Worm (Caenorhabditis elegans) whole organism, L1 larva: ENCODE results near the gene C55A1.11.

Experiments
- C34B4.2 ChIP-seq: sonication (generic microtip); optimal IDR thresholded peaks from 2 replicates; lab custom pipeline; 2017; ENCODE audit warnings: mild to moderate bottlenecking, missing genetic modification characterization, missing compliant biosample characterization
- Y116A8C.19 ChIP-seq: sonication (generic microtip); optimal IDR thresholded peaks from 2 replicates; lab custom pipeline; 2016; ENCODE audit warnings: missing compliant biosample characterization, missing genetic modification characterization, borderline replicate concordance
- aha-1 ChIP-seq: fragments of 150-350 bp; optimal IDR thresholded peaks from 2 replicates; lab custom pipeline; 2014; ENCODE audit warnings: missing biosample characterization, missing genetic modification characterization
- alr-1 ChIP-seq: fragments of 200-800 bp; sonication (Bioruptor generic); optimal IDR thresholded peaks from 2 replicates; lab custom pipeline; 2018; ENCODE audit warnings: borderline replicate concordance, mild to moderate bottlenecking, missing genetic modification characterization, missing compliant biosample characterization
- blmp-1 ChIP-seq: fragments of 150-350 bp; optimal IDR thresholded peaks from 2 replicates; lab custom pipeline; 2014; ENCODE audit warnings: missing biosample characterization, missing genetic modification characterization
- ceh-63 ChIP-seq: fragments of 200-800 bp; sonication (Bioruptor generic); optimal IDR thresholded peaks from 2 replicates; lab custom pipeline; 2018; ENCODE audit warnings: mild to moderate bottlenecking, missing genetic modification characterization, missing compliant biosample characterization
- ceh-82 ChIP-seq, 3 experiments: fragments of 150-350 bp in 1 of 3; sonication (generic microtip) in 2 of 3; optimal IDR thresholded peaks; 2 replicates each; lab custom pipeline; 2014 to 2017; ENCODE audit warnings: missing biosample characterization in 3 of 3, missing genetic modification characterization in 3 of 3
- ceh-88 ChIP-seq: fragments of 200-800 bp; sonication (Bioruptor generic); IDR thresholded peaks from 2 replicates; pipeline ENCODE4 v1.3.6; 2022; ENCODE audit warnings: missing genetic modification characterization, missing compliant biosample characterization
- ceh-90 ChIP-seq: sonication (generic microtip); optimal IDR thresholded peaks from 2 replicates; lab custom pipeline; 2016; ENCODE audit warnings: missing genetic modification characterization, missing compliant biosample characterization
- dsc-1 ChIP-seq: sonication (generic microtip); optimal IDR thresholded peaks from 2 replicates; lab custom pipeline; 2016; ENCODE audit warnings: mild to moderate bottlenecking, missing genetic modification characterization, missing compliant biosample characterization
- efl-1 ChIP-seq, 4 experiments: fragments of 150-350 bp; optimal IDR thresholded peaks in 3 of 4; peaks in 1 of 4; 1 replicate in 1 of 4; 2 replicates in 3 of 4; lab custom pipeline; 2014; ENCODE audit warnings: missing biosample characterization in 2 of 4, missing genetic modification characterization in 2 of 4, missing genetic modification reagents in 2 of 4
- efl-3 ChIP-seq: fragments of 200-800 bp; sonication (Bioruptor generic); optimal IDR thresholded peaks from 2 replicates; lab custom pipeline; 2018; ENCODE audit warnings: mild to moderate bottlenecking, missing genetic modification characterization, missing compliant biosample characterization
- elt-3 ChIP-seq, 6 experiments: fragments of 150-350 bp in 1 of 6; sonication (generic microtip); optimal IDR thresholded peaks; 2 replicates each; lab custom pipeline; 2017 to 2018; ENCODE audit warnings: missing biosample characterization in 6 of 6, missing genetic modification characterization in 6 of 6, inconsistent platforms in 1 of 6
- ets-5 ChIP-seq: fragments of 200-800 bp; sonication (Bioruptor generic); IDR thresholded peaks from 2 replicates; pipeline ENCODE4 v1.3.6; 2022; ENCODE audit warnings: missing genetic modification characterization, missing compliant biosample characterization
- fkh-4 ChIP-seq: sonication (generic microtip); optimal IDR thresholded peaks from 2 replicates; lab custom pipeline; 2016; ENCODE audit warnings: missing compliant biosample characterization, missing genetic modification characterization, borderline replicate concordance
- fkh-8 ChIP-seq: sonication (generic microtip); optimal IDR thresholded peaks from 2 replicates; lab custom pipeline; 2016; ENCODE audit warnings: mild to moderate bottlenecking, missing genetic modification characterization, missing compliant biosample characterization
- lin-13 ChIP-seq: fragments of 150-350 bp; optimal IDR thresholded peaks from 2 replicates; lab custom pipeline; 2014; ENCODE audit warnings: missing biosample characterization, missing genetic modification reagents, missing genetic modification characterization
- lin-14 ChIP-seq: fragments of 200-800 bp; sonication (Bioruptor generic); optimal IDR thresholded peaks from 2 replicates; lab custom pipeline; 2018; ENCODE audit warnings: mild to moderate bottlenecking, missing genetic modification characterization, moderate library complexity, missing compliant biosample characterization
- lin-15B ChIP-seq: fragments of 150-350 bp; sonication (generic microtip); optimal IDR thresholded peaks from 3 replicates; lab custom pipeline; 2014; ENCODE audit warnings: missing biosample characterization, missing genetic modification characterization
- lin-35 ChIP-seq, 2 experiments: fragments of 150-350 bp; optimal IDR thresholded peaks; 2 replicates each; lab custom pipeline; 2014; ENCODE audit warnings: missing biosample characterization in 2 of 2, missing genetic modification characterization in 2 of 2, missing genetic modification reagents in 2 of 2
- lin-39 ChIP-seq: fragments of 150-350 bp; optimal IDR thresholded peaks from 2 replicates; lab custom pipeline; 2014; ENCODE audit warnings: missing biosample characterization, missing genetic modification reagents, missing genetic modification characterization
- lsy-2 ChIP-seq, 2 experiments: fragments of 150-350 bp; optimal IDR thresholded peaks; 2 replicates each; lab custom pipeline; 2014; ENCODE audit warnings: missing biosample characterization in 2 of 2, missing genetic modification characterization in 2 of 2
- mdl-1 ChIP-seq, 2 experiments: fragments of 150-350 bp; optimal IDR thresholded peaks; 2 replicates each; lab custom pipeline; 2014 to 2017; ENCODE audit warnings: missing biosample characterization in 2 of 2, missing genetic modification characterization in 2 of 2, inconsistent platforms in 1 of 2
- mef-2 ChIP-seq: fragments of 150-350 bp; optimal IDR thresholded peaks from 2 replicates; lab custom pipeline; 2014; ENCODE audit warnings: missing biosample characterization, missing genetic modification characterization
- mep-1 ChIP-seq: fragments of 150-350 bp; optimal IDR thresholded peaks from 2 replicates; lab custom pipeline; 2014; ENCODE audit warnings: missing biosample characterization, missing genetic modification characterization
- nhr-12 ChIP-seq: sonication (generic microtip); optimal IDR thresholded peaks from 2 replicates; lab custom pipeline; 2017; ENCODE audit warnings: missing biosample characterization, missing genetic modification characterization
- nhr-20 ChIP-seq: sonication (generic microtip); optimal IDR thresholded peaks from 2 replicates; lab custom pipeline; 2016; ENCODE audit warnings: mild to moderate bottlenecking, missing genetic modification characterization, missing compliant biosample characterization
- nhr-28 ChIP-seq: fragments of 150-350 bp; optimal IDR thresholded peaks from 2 replicates; lab custom pipeline; 2014; ENCODE audit warnings: missing biosample characterization, missing genetic modification characterization
- nhr-47 ChIP-seq: sonication (generic microtip); optimal IDR thresholded peaks from 2 replicates; lab custom pipeline; 2016; ENCODE audit warnings: mild to moderate bottlenecking, missing genetic modification characterization, moderate library complexity, missing compliant biosample characterization
- nhr-71 ChIP-seq: sonication (generic microtip); optimal IDR thresholded peaks from 2 replicates; lab custom pipeline; 2016; ENCODE audit warnings: mild to moderate bottlenecking, missing genetic modification characterization, moderate library complexity, missing compliant biosample characterization
- nhr-77 ChIP-seq: fragments of 150-350 bp; optimal IDR thresholded peaks from 2 replicates; lab custom pipeline; 2014; ENCODE audit warnings: missing biosample characterization, missing genetic modification characterization
- nhr-85 ChIP-seq: sonication (generic microtip); peaks from one replicate; lab custom pipeline; 2016; ENCODE audit warnings: missing genetic modification characterization, inconsistent platforms, missing compliant biosample characterization
- pag-3 ChIP-seq: sonication (generic microtip); optimal IDR thresholded peaks from 2 replicates; lab custom pipeline; 2017; ENCODE audit warnings: missing genetic modification characterization, mild to moderate bottlenecking, missing compliant biosample characterization, antibody characterized with exemption, borderline replicate concordance; ENCODE audit not compliant: insufficient read depth
- pax-3 ChIP-seq: fragments of 200-800 bp; sonication (Bioruptor generic); optimal IDR thresholded peaks from 2 replicates; lab custom pipeline; 2018; ENCODE audit warnings: mild to moderate bottlenecking, missing genetic modification characterization, moderate library complexity, missing compliant biosample characterization
- pqm-1 ChIP-seq: sonication (generic microtip); optimal IDR thresholded peaks from 3 replicates; lab custom pipeline; 2017; ENCODE audit warnings: missing biosample characterization, missing genetic modification characterization
- rnt-1 ChIP-seq: sonication (generic microtip); optimal IDR thresholded peaks from 2 replicates; lab custom pipeline; 2016; ENCODE audit warnings: mild to moderate bottlenecking, missing genetic modification characterization, moderate library complexity, missing compliant biosample characterization
- snpc-4 ChIP-seq: fragments of 150-350 bp; optimal IDR thresholded peaks from 2 replicates; lab custom pipeline; 2014; ENCODE audit warnings: missing biosample characterization, missing genetic modification characterization
- snu-23 ChIP-seq: sonication (generic microtip); optimal IDR thresholded peaks from 2 replicates; lab custom pipeline; 2016; ENCODE audit warnings: missing genetic modification characterization, missing compliant biosample characterization
- tbx-2 ChIP-seq: sonication (generic microtip); optimal IDR thresholded peaks from 2 replicates; lab custom pipeline; 2016; ENCODE audit warnings: missing genetic modification characterization, missing compliant biosample characterization
- unc-30 ChIP-seq: sonication (generic microtip); optimal IDR thresholded peaks from 2 replicates; lab custom pipeline; 2017; ENCODE audit warnings: missing biosample characterization, missing genetic modification characterization
- unc-86 ChIP-seq: sonication (generic microtip); optimal IDR thresholded peaks from 2 replicates; lab custom pipeline; 2016; ENCODE audit warnings: missing genetic modification characterization, missing compliant biosample characterization
- unc-98 ChIP-seq: fragments of 200-800 bp; sonication (Bioruptor generic); IDR thresholded peaks from 2 replicates; pipeline ENCODE4 v1.3.6; 2022; ENCODE audit warnings: missing genetic modification characterization, missing compliant biosample characterization
- vab-15 ChIP-seq: sonication (generic microtip); optimal IDR thresholded peaks from 2 replicates; lab custom pipeline; 2017; ENCODE audit warnings: missing genotype, mild to moderate bottlenecking, missing genetic modification characterization, missing compliant biosample characterization
- xbp-1 ChIP-seq: sonication (generic microtip); optimal IDR thresholded peaks from 2 replicates; lab custom pipeline; 2016; ENCODE audit warnings: missing genetic modification characterization, missing compliant biosample characterization
- zag-1 ChIP-seq: fragments of 150-350 bp; optimal IDR thresholded peaks from 2 replicates; lab custom pipeline; 2014; ENCODE audit warnings: missing biosample characterization, missing genetic modification characterization
- ztf-11 ChIP-seq, 2 experiments: sonication (generic microtip); optimal IDR thresholded peaks; 2 replicates each; lab custom pipeline; 2016 to 2017; ENCODE audit warnings: missing genetic modification characterization in 2 of 2, missing biosample characterization in 1 of 2, missing compliant biosample characterization in 1 of 2
- ztf-4 ChIP-seq: fragments of 150-350 bp; optimal IDR thresholded peaks from 2 replicates; lab custom pipeline; 2014; ENCODE audit warnings: missing biosample characterization, missing genetic modification characterization

C55A1.11 gene

ce11 chrV:15661003-15661402 lies 35.3 kb downstream of the C55A1.11 start (continued):
- TF ChIP-seq lsy-2 (tag; optimal IDR thresholded peaks at IDR 0.05; lab: Kevin White, UChicago) = no peak
- TF ChIP-seq unc-30 = no peak
- TF ChIP-seq unc-98 = no peak
- TF ChIP-seq fkh-8 (tag; lab: Kevin White, UChicago) = no peak
- no peak for TF ChIP-seq snpc-4 (tag; lab: Kevin White, UChicago)
- peak; percentile 28 for TF ChIP-seq nhr-20 (tag; lab: Kevin White, UChicago)
- TF ChIP-seq elt-3 (tag; optimal IDR thresholded peaks at IDR 0.05; lab: Kevin White, UChicago) = peak in 1 of 6 experiments; percentile 27
- TF ChIP-seq snu-23 = peak; percentile 15
- no peak for TF ChIP-seq efl-1 (optimal IDR thresholded peaks at IDR 0.05; lab: Kevin White, UChicago)
- peak in 1 of 2 experiments; percentile 62 for TF ChIP-seq efl-1 (GFP tag; optimal IDR thresholded peaks at IDR 0.05 in 1 of 2; lab: Kevin White, UChicago)
- no peak for TF ChIP-seq nhr-28
- TF ChIP-seq nhr-71 (tag; lab: Kevin White, UChicago) = peak; percentile 26
- no peak for TF ChIP-seq unc-86 (tag; lab: Kevin White, UChicago)
- TF ChIP-seq blmp-1 (tag; lab: Kevin White, UChicago) = peak; percentile 67
- peak; percentile 96 for TF ChIP-seq nhr-85
- no peak for TF ChIP-seq lin-15B (tag; lab: Kevin White, UChicago)
- TF ChIP-seq efl-3 (GFP tag; lab: Kevin White, UChicago) = peak; percentile 2
- TF ChIP-seq alr-1 (tag; lab: Kevin White, UChicago) = no peak
- TF ChIP-seq ztf-4 = no peak
- TF ChIP-seq mdl-1 (tag; optimal IDR thresholded peaks at IDR 0.05; lab: Kevin White, UChicago) = no peak
- no peak for TF ChIP-seq ztf-11 (tag; optimal IDR thresholded peaks at IDR 0.05; lab: Kevin White, UChicago)
- TF ChIP-seq C34B4.2 (tag; lab: Kevin White, UChicago) = no peak
- peak; percentile 30 for TF ChIP-seq lin-13 (GFP tag; lab: Kevin White, UChicago)
- TF ChIP-seq, all 84 proteins: peak for 14

- TF ChIP-seq nhr-77 (tag; lab: Kevin White, UChicago) = no peak
- TF ChIP-seq Y116A8C.19 (tag; lab: Kevin White, UChicago) = no peak
- no peak for TF ChIP-seq lin-14
- no peak for TF ChIP-seq tbx-2 (tag; lab: Kevin White, UChicago)
- TF ChIP-seq ceh-88 (GFP tag; lab: Robert Waterston, UW) = no peak
- TF ChIP-seq aha-1 (tag; lab: Kevin White, UChicago) = no peak
- peak; percentile 52 for TF ChIP-seq rnt-1
- TF ChIP-seq dsc-1 = peak; percentile 72
- TF ChIP-seq mdl-1 (tag; optimal IDR thresholded peaks at IDR 0.05; lab: Kevin White, UChicago) = no peak
- no peak for TF ChIP-seq alr-1 (tag; lab: Kevin White, UChicago)
- TF ChIP-seq zag-1 = no peak
- TF ChIP-seq mef-2 = no peak
- TF ChIP-seq xbp-1 (tag; lab: Kevin White, UChicago) = no peak
- peak; percentile 8 for TF ChIP-seq nhr-71 (tag; lab: Kevin White, UChicago)
- TF ChIP-seq ztf-4 = no peak
- TF ChIP-seq lin-13 (GFP tag; lab: Kevin White, UChicago) = no peak
- TF ChIP-seq unc-30 = no peak
- TF ChIP-seq lin-35 (GFP tag; optimal IDR thresholded peaks at IDR 0.05; lab: Kevin White, UChicago) = no peak
- no peak for TF ChIP-seq fkh-4 (tag; lab: Kevin White, UChicago)
- TF ChIP-seq lsy-2 (tag; optimal IDR thresholded peaks at IDR 0.05; lab: Kevin White, UChicago) = peak in 1 of 2 experiments; percentile 20
- TF ChIP-seq vab-15 (tag; lab: Kevin White, UChicago) = no peak
- no peak for TF ChIP-seq unc-86 (tag; lab: Kevin White, UChicago)
- TF ChIP-seq ceh-63 (GFP tag; lab: Kevin White, UChicago) = no peak
- TF ChIP-seq, all 84 proteins: peak for 4
Measured at ce11 chrV:15661580-15661979, 35.9 kb downstream of the C55A1.11 start.

ce11 chrV:15664053-15664661 lies 38.5 kb downstream of the C55A1.11 start:
- TF ChIP-seq mep-1 (tag; lab: Kevin White, UChicago) (peak; percentile 59), ceh-82 (tag; optimal IDR thresholded peaks at IDR 0.05; lab: Kevin White, UChicago) (peak in 1 of 3 experiments; percentile 24), zag-1 (no peak), lin-13 (GFP tag; lab: Kevin White, UChicago) (no peak), lin-39 (tag; lab: Kevin White, UChicago) (no peak), pax-3 (no peak), unc-30 (no peak), nhr-12 (tag; lab: Kevin White, UChicago) (no peak), lin-14 (peak; percentile 83), nhr-71 (tag; lab: Kevin White, UChicago) (peak; percentile 67), ets-5 (no peak), pqm-1 (no peak), C34B4.2 (tag; lab: Kevin White, UChicago) (no peak), ceh-90 (no peak), pag-3 (tag; lab: Kevin White, UChicago) (peak; percentile 76), nhr-47 (tag; lab: Kevin White, UChicago) (no peak), mdl-1 (tag; optimal IDR thresholded peaks at IDR 0.05; lab: Kevin White, UChicago) (peak in 1 of 2 experiments; percentile 62), nhr-85 (peak; percentile 89), unc-86 (tag; lab: Kevin White, UChicago) (no peak)
